Worm (Caenorhabditis elegans): ENCODE results near the gene R07B7.2.

DNA sequence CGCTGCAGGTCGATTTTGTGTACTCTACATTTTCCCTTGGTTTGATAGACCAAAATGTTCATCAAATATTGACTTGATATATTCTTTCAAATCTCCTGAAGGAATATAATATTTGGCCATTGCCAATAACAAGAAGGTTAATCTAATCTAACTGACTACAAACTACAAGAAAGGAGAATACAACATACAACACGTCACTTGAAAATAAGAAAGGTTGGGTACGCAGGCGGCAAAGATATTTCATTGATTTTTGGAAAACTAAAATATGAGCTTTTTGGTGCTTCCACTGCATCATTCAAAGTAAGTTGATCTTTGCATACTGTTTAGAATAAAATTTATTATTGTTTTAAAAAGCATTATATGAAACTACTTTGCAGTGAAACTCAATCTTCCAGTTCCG lies 38.6 kb upstream of the R07B7.2 start, which contains the start of gene nhr-209:
- TF ChIP-seq lin-32 (GFP tag; optimal IDR thresholded peaks at IDR 0.05) = no peak
- no peak for TF ChIP-seq nhr-76 (tag; optimal IDR thresholded peaks at IDR 0.05)
